Worm (Caenorhabditis elegans) whole organism, L4 larva: ENCODE measurements around the gene T09F5.1.

Experiments used
- F26F4.8 ChIP-seq: fragments of 200-800 bp; sonication (Bioruptor generic); conservative IDR thresholded peaks from 2 replicates; pipeline ENCODE4 v1.3.6; 2022; ENCODE audit warnings: missing genetic modification characterization, missing compliant biosample characterization
- R02D3.7 ChIP-seq: fragments of 150-350 bp; sonication (generic microtip); optimal IDR thresholded peaks from 3 replicates; lab custom pipeline; 2014; ENCODE audit warnings: missing biosample characterization, missing genetic modification characterization
- Y105C5A.15 ChIP-seq: fragments of 200-800 bp; sonication (Bioruptor generic); IDR thresholded peaks from 2 replicates; pipeline ENCODE4 v1.3.6; 2022; ENCODE audit warnings: missing genetic modification characterization, missing compliant biosample characterization
- Y48G9A.11 ChIP-seq: fragments of 200-800 bp; sonication (Bioruptor generic); IDR thresholded peaks from 2 replicates; pipeline ENCODE4 v1.3.6; 2022; ENCODE audit warnings: missing genetic modification reagents, missing genetic modification characterization, missing compliant biosample characterization
- ZK546.5 ChIP-seq, 2 experiments: sonication (generic microtip); optimal IDR thresholded peaks; 2 replicates each; lab custom pipeline; 2017; ENCODE audit warnings: missing biosample characterization in 2 of 2, missing genetic modification characterization in 2 of 2
- aha-1 ChIP-seq: fragments of 150-350 bp; peaks from one replicate; lab custom pipeline; 2014; ENCODE audit warnings: missing biosample characterization, missing genetic modification characterization
- aly-2 ChIP-seq: sonication (generic microtip); optimal IDR thresholded peaks from 2 replicates; lab custom pipeline; 2018; ENCODE audit warnings: missing biosample characterization, missing genetic modification characterization
- ama-1 ChIP-seq: fragments of 150-350 bp; optimal IDR thresholded peaks from 2 replicates; lab custom pipeline; 2014; ENCODE audit warnings: inconsistent platforms, mixed read lengths
- ceh-32 ChIP-seq: sonication (generic microtip); optimal IDR thresholded peaks from 2 replicates; lab custom pipeline; 2016; ENCODE audit warnings: mild to moderate bottlenecking, missing genetic modification characterization, missing compliant biosample characterization; ENCODE audit not compliant: poor library complexity
- ceh-44 ChIP-seq: fragments of 200-800 bp; sonication (Bioruptor generic); IDR thresholded peaks from 2 replicates; pipeline ENCODE4 v1.3.6; 2022; ENCODE audit warnings: missing genetic modification reagents, missing genetic modification characterization, missing compliant biosample characterization
- ceh-62 ChIP-seq: sonication (generic microtip); optimal IDR thresholded peaks from 2 replicates; lab custom pipeline; 2017; ENCODE audit warnings: missing biosample characterization, missing genetic modification characterization
- ctbp-1 ChIP-seq: fragments of 200-800 bp; sonication (Bioruptor generic); IDR thresholded peaks from 2 replicates; pipeline ENCODE4 v1.3.6; 2022; ENCODE audit warnings: missing genetic modification reagents, missing genetic modification characterization, missing compliant biosample characterization
- daf-16 ChIP-seq, 3 experiments: sonication (generic microtip); optimal IDR thresholded peaks; 2 replicates each; lab custom pipeline; 2016 to 2017; ENCODE audit warnings: missing genetic modification characterization in 3 of 3, missing genetic modification reagents in 3 of 3, mild to moderate bottlenecking in 2 of 3, missing compliant biosample characterization in 2 of 3, missing biosample characterization in 1 of 3, moderate library complexity in 1 of 3
- daf-8 ChIP-seq: fragments of 200-800 bp; sonication (Bioruptor generic); IDR thresholded peaks from 2 replicates; pipeline ENCODE4 v1.3.6; 2022; ENCODE audit warnings: missing genetic modification characterization, missing compliant biosample characterization
- dve-1 ChIP-seq: sonication (generic microtip); optimal IDR thresholded peaks from 2 replicates; lab custom pipeline; 2017; ENCODE audit warnings: antibody characterized with exemption, mild to moderate bottlenecking, missing genetic modification characterization, missing compliant biosample characterization; ENCODE audit not compliant: insufficient read depth
- egl-27 ChIP-seq: sonication (generic microtip); optimal IDR thresholded peaks from 3 replicates; lab custom pipeline; 2017; ENCODE audit warnings: missing biosample characterization, missing genetic modification reagents, missing genetic modification characterization
- fos-1 ChIP-seq: fragments of 150-350 bp; optimal IDR thresholded peaks from 2 replicates; lab custom pipeline; 2014; ENCODE audit warnings: missing biosample characterization, missing genetic modification characterization
- gei-8 ChIP-seq: fragments of 200-800 bp; sonication (Bioruptor generic); optimal IDR thresholded peaks from 2 replicates; lab custom pipeline; 2018; ENCODE audit warnings: mild to moderate bottlenecking, missing genetic modification characterization, missing compliant biosample characterization
- hif-1 ChIP-seq, 2 experiments: sonication (generic microtip); optimal IDR thresholded peaks; 2 replicates each; lab custom pipeline; 2016 to 2017; ENCODE audit warnings: missing compliant biosample characterization in 2 of 2, missing genetic modification characterization in 2 of 2, missing genetic modification reagents in 2 of 2, missing genotype in 2 of 2, mild to moderate bottlenecking in 1 of 2
- lim-7 ChIP-seq: fragments of 200-800 bp; sonication (Bioruptor generic); IDR thresholded peaks from 2 replicates; pipeline ENCODE4 v1.3.6; 2022; ENCODE audit warnings: missing genetic modification characterization, missing compliant biosample characterization
- lin-38 ChIP-seq: fragments of 200-800 bp; sonication (Bioruptor generic); IDR thresholded peaks from 2 replicates; pipeline ENCODE4 v1.3.6; 2022; ENCODE audit warnings: missing genetic modification reagents, missing genetic modification characterization, missing compliant biosample characterization
- lin-39 ChIP-seq: fragments of 150-350 bp; optimal IDR thresholded peaks from 2 replicates; lab custom pipeline; 2014; ENCODE audit warnings: missing biosample characterization, missing genetic modification reagents, missing genetic modification characterization
- lir-3 ChIP-seq: sonication (generic microtip); optimal IDR thresholded peaks from 2 replicates; lab custom pipeline; 2016; ENCODE audit warnings: mild to moderate bottlenecking, missing genetic modification characterization, missing compliant biosample characterization
- madf-5 ChIP-seq, 2 experiments: fragments of 200-800 bp; sonication (Bioruptor generic); IDR thresholded peaks; 2 replicates each; pipeline ENCODE4 v1.3.6; 2022; ENCODE audit warnings: missing compliant biosample characterization in 2 of 2, missing genetic modification characterization in 2 of 2
- madf-9 ChIP-seq: fragments of 200-800 bp; sonication (Bioruptor generic); conservative IDR thresholded peaks from 2 replicates; pipeline ENCODE4 v1.3.6; 2022; ENCODE audit warnings: missing genetic modification reagents, missing genetic modification characterization, missing compliant biosample characterization
- mdl-1 ChIP-seq, 2 experiments: fragments of 150-350 bp in 1 of 2; sonication (generic microtip) in 1 of 2; optimal IDR thresholded peaks; 2 replicates each; lab custom pipeline; 2014 to 2017; ENCODE audit warnings: missing biosample characterization in 2 of 2, missing genetic modification characterization in 2 of 2
- nhr-102 ChIP-seq: sonication (generic microtip); optimal IDR thresholded peaks from 2 replicates; lab custom pipeline; 2016; ENCODE audit warnings: mild to moderate bottlenecking, missing genetic modification characterization, moderate library complexity, missing compliant biosample characterization
- nhr-25 ChIP-seq: sonication (generic microtip); optimal IDR thresholded peaks from 2 replicates; lab custom pipeline; 2017; ENCODE audit warnings: missing genetic modification characterization, mild to moderate bottlenecking, missing compliant biosample characterization, antibody characterized with exemption, moderate library complexity, borderline replicate concordance; ENCODE audit not compliant: insufficient read depth
- nhr-28 ChIP-seq: fragments of 150-350 bp; optimal IDR thresholded peaks from 2 replicates; lab custom pipeline; 2014; ENCODE audit warnings: missing biosample characterization, missing genetic modification characterization
- nhr-41 ChIP-seq: fragments of 200-800 bp; sonication (Bioruptor generic); IDR thresholded peaks from 2 replicates; pipeline ENCODE4 v1.3.6; 2022; ENCODE audit warnings: missing genetic modification reagents, missing genetic modification characterization, missing compliant biosample characterization
- nhr-76 ChIP-seq: fragments of 150-350 bp; optimal IDR thresholded peaks from 2 replicates; lab custom pipeline; 2014; ENCODE audit warnings: missing biosample characterization, missing genetic modification characterization
- nhr-77 ChIP-seq: fragments of 150-350 bp; optimal IDR thresholded peaks from 2 replicates; lab custom pipeline; 2014; ENCODE audit warnings: missing biosample characterization, missing genetic modification characterization
- pqm-1 ChIP-seq: sonication (generic microtip); optimal IDR thresholded peaks from 2 replicates; lab custom pipeline; 2017; ENCODE audit warnings: missing biosample characterization, missing genetic modification characterization
- rbr-2 ChIP-seq: sonication (generic microtip); optimal IDR thresholded peaks from 2 replicates; lab custom pipeline; 2016; ENCODE audit warnings: missing genotype, missing genetic modification characterization, missing compliant biosample characterization
- saeg-2 ChIP-seq: fragments of 200-800 bp; sonication (Bioruptor generic); IDR thresholded peaks from 2 replicates; pipeline ENCODE4 v1.3.6; 2022; ENCODE audit warnings: missing genetic modification reagents, missing genetic modification characterization, missing compliant biosample characterization
- snpc-4 ChIP-seq: fragments of 150-350 bp; optimal IDR thresholded peaks from 2 replicates; lab custom pipeline; 2014; ENCODE audit warnings: missing biosample characterization, missing genetic modification characterization
- spr-1 ChIP-seq: sonication (generic microtip); optimal IDR thresholded peaks from 2 replicates; lab custom pipeline; 2016; ENCODE audit warnings: mild to moderate bottlenecking, missing genetic modification characterization, missing compliant biosample characterization
- spr-3 ChIP-seq: fragments of 200-800 bp; sonication (Bioruptor generic); optimal IDR thresholded peaks from 2 replicates; lab custom pipeline; 2018; ENCODE audit warnings: mild to moderate bottlenecking, missing genetic modification characterization, missing compliant biosample characterization
- tra-1 ChIP-seq: fragments of 200-800 bp; sonication (Bioruptor generic); IDR thresholded peaks from 2 replicates; pipeline ENCODE4 v1.3.6; 2022; ENCODE audit warnings: missing genetic modification reagents, missing genetic modification characterization, missing compliant biosample characterization
- zag-1 ChIP-seq: fragments of 150-350 bp; optimal IDR thresholded peaks from 2 replicates; lab custom pipeline; 2014; ENCODE audit warnings: missing biosample characterization, missing genetic modification characterization
- zfp-2 ChIP-seq: sonication (generic microtip); optimal IDR thresholded peaks from 2 replicates; lab custom pipeline; 2016; ENCODE audit warnings: mild to moderate bottlenecking, missing genetic modification characterization, missing compliant biosample characterization
- zip-11 ChIP-seq: fragments of 200-800 bp; sonication (Bioruptor generic); IDR thresholded peaks from 2 replicates; pipeline ENCODE4 v1.3.6; 2022; ENCODE audit warnings: missing genetic modification characterization, missing compliant biosample characterization

Gene T09F5.1

ce11 chrV:15136772-15137171 lies 12.1 kb upstream of the T09F5.1 start, which contains the start of gene aipl-1 (continued):
- TF ChIP-seq aha-1 (tag; lab: Kevin White, UChicago) (no peak), nhr-102 (tag; lab: Kevin White, UChicago) (no peak), lin-38 (peak; percentile 95), nhr-76 (tag; lab: Kevin White, UChicago) (no peak), tra-1 (GFP tag; lab: Robert Waterston, UW) (no peak), ZK546.5 (tag; optimal IDR thresholded peaks at IDR 0.05; lab: Kevin White, UChicago) (no peak), lir-3 (tag; lab: Kevin White, UChicago) (no peak), lim-7 (GFP tag; lab: Robert Waterston, UW) (no peak), spr-1 (tag; lab: Kevin White, UChicago) (no peak), rbr-2 (tag; lab: Kevin White, UChicago) (peak; percentile 41), zag-1 (no peak), pqm-1 (tag; lab: Kevin White, UChicago) (no peak), madf-5 (GFP tag; IDR thresholded peaks at IDR 0.05; lab: Robert Waterston, UW) (no peak), fos-1 (tag; lab: Kevin White, UChicago) (no peak), lin-39 (no peak), ceh-44 (GFP tag; lab: Robert Waterston, UW) (no peak), egl-27 (tag; lab: Kevin White, UChicago) (no peak), madf-9 (GFP tag; lab: Robert Waterston, UW) (0 out of 2 replicates have a peak, but pooled peaks have one; percentile 11), mdl-1 (tag; optimal IDR thresholded peaks at IDR 0.05; lab: Kevin White, UChicago) (peak in 1 of 2 experiments; percentile 21), daf-16 (GFP tag; optimal IDR thresholded peaks at IDR 0.05; lab: Kevin White, UChicago) (no peak), daf-16 (tag; optimal IDR thresholded peaks at IDR 0.05; lab: Kevin White, UChicago) (peak; percentile 10), ceh-32 (no peak), zfp-2 (tag; lab: Kevin White, UChicago) (no peak), nhr-41 (GFP tag; lab: Robert Waterston, UW) (no peak), ctbp-1 (GFP tag; lab: Robert Waterston, UW) (no peak), zip-11 (GFP tag; lab: Robert Waterston, UW) (no peak), R02D3.7 (tag; lab: Kevin White, UChicago) (no peak), F26F4.8 (GFP tag; lab: Robert Waterston, UW) (no peak), saeg-2 (GFP tag; lab: Robert Waterston, UW) (no peak)

ce11 chrV:15139811-15140210 lies 9.1 kb upstream of the T09F5.1 start:
- TF ChIP-seq daf-16 (GFP tag; optimal IDR thresholded peaks at IDR 0.05; lab: Kevin White, UChicago), result no peak
- TF ChIP-seq daf-16 (tag; optimal IDR thresholded peaks at IDR 0.05; lab: Kevin White, UChicago), result peak; percentile 55
- peak; percentile 12 for TF ChIP-seq dve-1 (tag; lab: Kevin White, UChicago)
- peak; percentile 34 for TF ChIP-seq nhr-28 (tag; lab: Kevin White, UChicago)
- TF ChIP-seq nhr-77 (tag; lab: Kevin White, UChicago), result peak; percentile 55
- peak; percentile 14 for TF ChIP-seq pqm-1 (tag; lab: Kevin White, UChicago)
- no peak for TF ChIP-seq ama-1
- no peak for TF ChIP-seq zag-1

- TF ChIP-seq F26F4.8 (GFP tag; lab: Robert Waterston, UW) (no peak), ceh-62 (no peak)
Measured at ce11 chrV:15140247-15140646, 8.7 kb upstream of the T09F5.1 start, which contains the start of gene K08F9.3. Gene K08F9.3 (plus strand): TSS chrV:15140547.

- TF ChIP-seq madf-9 (GFP tag; lab: Robert Waterston, UW), result no peak
- no peak for TF ChIP-seq gei-8
- no peak for TF ChIP-seq nhr-25 (tag; lab: Kevin White, UChicago)
- no peak for TF ChIP-seq Y105C5A.15 (GFP tag; lab: Robert Waterston, UW)
- TF ChIP-seq snpc-4 (tag; lab: Kevin White, UChicago), result no peak
- TF ChIP-seq hif-1 (tag; optimal IDR thresholded peaks at IDR 0.05; lab: Kevin White, UChicago), result no peak
- no peak for TF ChIP-seq aly-2 (tag; lab: Kevin White, UChicago)
- TF ChIP-seq Y48G9A.11 (GFP tag; lab: Robert Waterston, UW), result no peak
- TF ChIP-seq daf-8, result no peak
- no peak for TF ChIP-seq spr-3
Measured at ce11 chrV:15143285-15143684, 5.6 kb upstream of the T09F5.1 start, which contains the start of gene K08F9.1. Gene K08F9.1 (minus strand): TSS chrV:15143385.
